Fruit fly (Drosophila melanogaster) whole organism, embryonic: ENCODE measurements around the gene CG43658.

Experiments used
- Asciz ChIP-seq: fragments of 200-800 bp; sonication (Bioruptor generic); optimal IDR thresholded peaks from 2 replicates; lab custom pipeline; 2017; ENCODE audit warnings: missing biosample characterization, mild to moderate bottlenecking, missing genetic modification characterization, missing genetic modification reagents
- B-H2 ChIP-seq: fragments of 200-800 bp; sonication (Bioruptor generic); optimal IDR thresholded peaks from 2 replicates; lab custom pipeline; 2018; ENCODE audit warnings: missing biosample characterization, mild to moderate bottlenecking, missing genetic modification characterization
- CG15514 ChIP-seq: fragments of 200-800 bp; sonication (Bioruptor generic); optimal IDR thresholded peaks from 3 replicates; lab custom pipeline; 2017; ENCODE audit warnings: missing biosample characterization, missing genetic modification characterization, mild to moderate bottlenecking, moderate library complexity, missing genetic modification reagents
- CG2129 ChIP-seq: fragments of 200-800 bp; sonication (Bioruptor generic); IDR thresholded peaks from 2 replicates; pipeline ENCODE4 v1.3.6; 2022; ENCODE audit warnings: missing biosample characterization, missing genetic modification characterization; ENCODE audit not compliant: partially characterized antibody
- CG7786 ChIP-seq: fragments of 200-800 bp; sonication (Bioruptor generic); optimal IDR thresholded peaks from 2 replicates; lab custom pipeline; 2016; ENCODE audit warnings: missing biosample characterization, missing genetic modification characterization
- az2 ChIP-seq: fragments of 200-800 bp; sonication (Bioruptor generic); optimal IDR thresholded peaks from 3 replicates; lab custom pipeline; 2016; ENCODE audit warnings: missing biosample characterization, missing genetic modification characterization
- ems ChIP-seq: fragments of 200-800 bp; sonication (Bioruptor generic); optimal IDR thresholded peaks from 3 replicates; lab custom pipeline; 2016; ENCODE audit warnings: missing biosample characterization, missing genetic modification characterization
- gce ChIP-seq: fragments of 200-800 bp; sonication (Bioruptor generic); IDR thresholded peaks from 3 replicates; pipeline ENCODE4 v1.3.6; 2022; ENCODE audit warnings: missing biosample characterization, missing genetic modification characterization
- jing ChIP-seq: fragments of 200-800 bp; sonication (Bioruptor generic); optimal IDR thresholded peaks from 2 replicates; lab custom pipeline; 2018; ENCODE audit warnings: missing biosample characterization, mild to moderate bottlenecking, missing genetic modification characterization
- lola ChIP-seq, 3 experiments: fragments of >200 bp in 2 of 3; fragments of 200-800 bp in 1 of 3; sonication (Bioruptor generic) in 1 of 3; optimal IDR thresholded peaks; 2 replicates each; lab custom pipeline; 2017 to 2019; ENCODE audit warnings: missing biosample characterization in 3 of 3, missing genetic modification characterization in 3 of 3, mild to moderate bottlenecking in 1 of 3, moderate library complexity in 1 of 3
- psq ChIP-seq: fragments of 200-800 bp; sonication (Bioruptor generic); optimal IDR thresholded peaks from 2 replicates; lab custom pipeline; 2017; ENCODE audit warnings: missing biosample characterization, missing genetic modification characterization
- tup ChIP-seq: fragments of 200-800 bp; sonication (Bioruptor generic); optimal IDR thresholded peaks from 2 replicates; lab custom pipeline; 2016; ENCODE audit warnings: missing biosample characterization, mild to moderate bottlenecking, missing genetic modification characterization, moderate library complexity

- TF ChIP-seq tup (GFP tag; lab: Kevin White, UChicago) (no peak), lola (GFP tag; optimal IDR thresholded peaks at IDR 0.05; lab: Kevin White, UChicago) (no peak), CG7786 (GFP tag; lab: Kevin White, UChicago) (no peak), B-H2 (no peak), az2 (GFP tag; lab: Kevin White, UChicago) (no peak), jing (no peak), Asciz (no peak), ems (GFP tag; lab: Kevin White, UChicago) (no peak), CG15514 (GFP tag; lab: Kevin White, UChicago) (no peak), CG2129 (GFP tag; lab: Robert Waterston, UW) (no peak), gce (GFP tag; lab: Robert Waterston, UW) (no peak), psq (GFP tag; lab: Kevin White, UChicago) (no peak)
These were observed 16.4 kb upstream of the CG43658 start for dm6 chrX:17577356-17577755.
